Worm (Caenorhabditis elegans) whole organism, L3 larva: ENCODE measurements around the gene Y105C5B.18.

Experiments
- R02D3.7 ChIP-seq: fragments of 150-350 bp; optimal IDR thresholded peaks from 2 replicates; lab custom pipeline; 2014; ENCODE audit warnings: missing biosample characterization, missing genetic modification characterization
- ZK546.5 ChIP-seq: sonication (generic microtip); optimal IDR thresholded peaks from 2 replicates; lab custom pipeline; 2017; ENCODE audit warnings: missing biosample characterization, missing genetic modification characterization
- aly-2 ChIP-seq: fragments of 150-350 bp; optimal IDR thresholded peaks from 2 replicates; lab custom pipeline; 2014; ENCODE audit warnings: missing biosample characterization, missing genetic modification characterization
- ama-1 ChIP-seq: fragments of 150-350 bp; optimal IDR thresholded peaks from 2 replicates; lab custom pipeline; 2018
- ceh-16 ChIP-seq: sonication (generic microtip); optimal IDR thresholded peaks from 2 replicates; lab custom pipeline; 2017; ENCODE audit warnings: missing biosample characterization, missing genetic modification characterization
- ceh-28 ChIP-seq: fragments of 150-350 bp; optimal IDR thresholded peaks from 2 replicates; lab custom pipeline; 2014; ENCODE audit warnings: missing biosample characterization, missing genetic modification reagents, missing genetic modification characterization
- ceh-82 ChIP-seq: fragments of 150-350 bp; optimal IDR thresholded peaks from 2 replicates; lab custom pipeline; 2014; ENCODE audit warnings: missing biosample characterization, missing genetic modification characterization
- ceh-9 ChIP-seq: sonication (generic microtip); optimal IDR thresholded peaks from 2 replicates; lab custom pipeline; 2018; ENCODE audit warnings: missing biosample characterization, missing genetic modification characterization
- daf-12 ChIP-seq: fragments of 150-350 bp; optimal IDR thresholded peaks from 2 replicates; lab custom pipeline; 2014; ENCODE audit warnings: missing biosample characterization, missing genetic modification reagents, missing genetic modification characterization
- egl-27 ChIP-seq: sonication (generic microtip); optimal IDR thresholded peaks from 4 replicates; lab custom pipeline; 2017; ENCODE audit warnings: missing biosample characterization, missing genetic modification reagents, missing genetic modification characterization
- elt-2 ChIP-seq: sonication (generic microtip); optimal IDR thresholded peaks from 2 replicates; lab custom pipeline; 2016; ENCODE audit warnings: missing genetic modification reagents, mild to moderate bottlenecking, missing genetic modification characterization, missing compliant biosample characterization
- elt-3 ChIP-seq, 3 experiments: fragments of 150-350 bp in 1 of 3; sonication (generic microtip) in 2 of 3; optimal IDR thresholded peaks; 2 replicates in 2 of 3; 4 replicates in 1 of 3; lab custom pipeline; 2014 to 2017; ENCODE audit warnings: missing biosample characterization in 3 of 3, missing genetic modification characterization in 3 of 3
- eor-1 ChIP-seq, 2 experiments: fragments of 150-350 bp; optimal IDR thresholded peaks; 2 replicates each; lab custom pipeline; 2014 to 2018; ENCODE audit warnings: missing biosample characterization in 2 of 2, missing genetic modification characterization in 2 of 2
- fkh-10 ChIP-seq: sonication (generic microtip); optimal IDR thresholded peaks from 2 replicates; lab custom pipeline; 2017; ENCODE audit warnings: missing biosample characterization, missing genetic modification reagents, missing genetic modification characterization
- fkh-2 ChIP-seq: fragments of 150-350 bp; optimal IDR thresholded peaks from 2 replicates; lab custom pipeline; 2014; ENCODE audit warnings: missing biosample characterization, missing genetic modification reagents, missing genetic modification characterization
- fos-1 ChIP-seq: fragments of 150-350 bp; optimal IDR thresholded peaks from 2 replicates; lab custom pipeline; 2014; ENCODE audit warnings: missing biosample characterization, missing genetic modification characterization
- hmg-11 ChIP-seq: sonication (generic microtip); optimal IDR thresholded peaks from 2 replicates; lab custom pipeline; 2016; ENCODE audit warnings: missing genetic modification characterization, missing compliant biosample characterization
- jun-1 ChIP-seq: fragments of 150-350 bp; optimal IDR thresholded peaks from 2 replicates; lab custom pipeline; 2014; ENCODE audit warnings: missing biosample characterization, missing genetic modification reagents, missing genetic modification characterization
- lin-15B ChIP-seq: fragments of 150-350 bp; optimal IDR thresholded peaks from 2 replicates; lab custom pipeline; 2014; ENCODE audit warnings: missing biosample characterization, missing genetic modification characterization
- lin-39 ChIP-seq: fragments of 150-350 bp; optimal IDR thresholded peaks from 2 replicates; lab custom pipeline; 2018; ENCODE audit warnings: missing biosample characterization, missing genetic modification reagents, missing genetic modification characterization
- lsy-12 ChIP-seq: sonication (generic microtip); optimal IDR thresholded peaks from 2 replicates; lab custom pipeline; 2016; ENCODE audit warnings: mild to moderate bottlenecking, missing genetic modification characterization, missing compliant biosample characterization
- mdl-1 ChIP-seq: fragments of 150-350 bp; optimal IDR thresholded peaks from 2 replicates; lab custom pipeline; 2014; ENCODE audit warnings: missing biosample characterization, missing genetic modification characterization
- mml-1 ChIP-seq: fragments of 150-350 bp; sonication (generic microtip); optimal IDR thresholded peaks from 3 replicates; lab custom pipeline; 2014; ENCODE audit warnings: missing biosample characterization, missing genetic modification characterization
- nfya-1 ChIP-seq: sonication (generic microtip); optimal IDR thresholded peaks from 2 replicates; lab custom pipeline; 2017; ENCODE audit warnings: missing genetic modification characterization, mild to moderate bottlenecking, missing compliant biosample characterization, antibody characterized with exemption, moderate library complexity; ENCODE audit not compliant: insufficient read depth
- nhr-11 ChIP-seq: fragments of 150-350 bp; optimal IDR thresholded peaks from 2 replicates; lab custom pipeline; 2014; ENCODE audit warnings: missing biosample characterization, missing genetic modification characterization
- nhr-12 ChIP-seq: fragments of 150-350 bp; optimal IDR thresholded peaks from 2 replicates; lab custom pipeline; 2014; ENCODE audit warnings: missing biosample characterization, missing genetic modification characterization
- nhr-23 ChIP-seq: fragments of 150-350 bp; optimal IDR thresholded peaks from 2 replicates; lab custom pipeline; 2014; ENCODE audit warnings: missing biosample characterization, missing genetic modification reagents, missing genetic modification characterization
- nhr-237 ChIP-seq: fragments of 150-350 bp; optimal IDR thresholded peaks from 2 replicates; lab custom pipeline; 2014; ENCODE audit warnings: missing biosample characterization, missing genetic modification characterization
- nhr-25 ChIP-seq: sonication (generic microtip); optimal IDR thresholded peaks from 2 replicates; lab custom pipeline; 2017; ENCODE audit warnings: missing biosample characterization, missing genetic modification characterization
- nhr-28 ChIP-seq: fragments of 150-350 bp; optimal IDR thresholded peaks from 2 replicates; lab custom pipeline; 2014; ENCODE audit warnings: missing biosample characterization, missing genetic modification characterization
- nhr-43 ChIP-seq: sonication (generic microtip); optimal IDR thresholded peaks from 2 replicates; lab custom pipeline; 2016; ENCODE audit warnings: mild to moderate bottlenecking, missing genetic modification characterization, missing compliant biosample characterization; ENCODE audit not compliant: poor library complexity, severe bottlenecking
- nhr-67 ChIP-seq: fragments of 150-350 bp; optimal IDR thresholded peaks from 2 replicates; lab custom pipeline; 2014; ENCODE audit warnings: missing biosample characterization, missing genetic modification characterization
- nhr-76 ChIP-seq: fragments of 150-350 bp; sonication (generic microtip); optimal IDR thresholded peaks from 5 replicates; lab custom pipeline; 2014; ENCODE audit warnings: missing biosample characterization, missing genetic modification characterization
- nhr-77 ChIP-seq: fragments of 150-350 bp; optimal IDR thresholded peaks from 2 replicates; lab custom pipeline; 2014; ENCODE audit warnings: missing biosample characterization, missing genetic modification characterization
- pha-4 ChIP-seq: fragments of 150-350 bp; optimal IDR thresholded peaks from 2 replicates; lab custom pipeline; 2014; ENCODE audit warnings: missing biosample characterization, missing genetic modification reagents, missing genetic modification characterization
- pqm-1 ChIP-seq: fragments of 150-350 bp; optimal IDR thresholded peaks from 2 replicates; lab custom pipeline; 2017; ENCODE audit warnings: missing biosample characterization, missing genetic modification characterization, inconsistent platforms
- sea-2 ChIP-seq: fragments of 150-350 bp; sonication (generic microtip); optimal IDR thresholded peaks from 4 replicates; lab custom pipeline; 2014; ENCODE audit warnings: missing biosample characterization, missing genetic modification reagents, missing genetic modification characterization
- skn-1 ChIP-seq: fragments of 150-350 bp; optimal IDR thresholded peaks from 2 replicates; lab custom pipeline; 2014; ENCODE audit warnings: missing biosample characterization, missing genetic modification characterization
- snpc-4 ChIP-seq: fragments of 150-350 bp; optimal IDR thresholded peaks from 2 replicates; lab custom pipeline; 2014; ENCODE audit warnings: missing biosample characterization, missing genetic modification characterization
- tbx-2 ChIP-seq: sonication (generic microtip); optimal IDR thresholded peaks from 2 replicates; lab custom pipeline; 2016; ENCODE audit warnings: mild to moderate bottlenecking, missing genetic modification characterization, missing compliant biosample characterization
- unc-39 ChIP-seq: sonication (generic microtip); optimal IDR thresholded peaks from 4 replicates; lab custom pipeline; 2017; ENCODE audit warnings: missing biosample characterization, missing genetic modification characterization
- unc-62 ChIP-seq: fragments of 150-350 bp; sonication (generic microtip); optimal IDR thresholded peaks from 4 replicates; lab custom pipeline; 2014; ENCODE audit warnings: missing biosample characterization, missing genetic modification reagents, missing genetic modification characterization
- zag-1 ChIP-seq: fragments of 150-350 bp; optimal IDR thresholded peaks from 2 replicates; lab custom pipeline; 2014; ENCODE audit warnings: missing biosample characterization, missing genetic modification characterization
- ztf-4 ChIP-seq: fragments of 150-350 bp; optimal IDR thresholded peaks from 2 replicates; lab custom pipeline; 2014; ENCODE audit warnings: missing biosample characterization, missing genetic modification characterization

Y105C5B.18 gene

ce11 chrIV:15930281-15930680 lies 34.1 kb upstream of the Y105C5B.18 start, which contains the start of gene Y105C5B.9:
Gene Y105C5B.9, plus strand, starts transcription at chrIV:15930581.
- TF ChIP-seq lin-39 (tag; lab: Kevin White, UChicago) (no peak), fos-1 (no peak), pha-4 (tag; lab: Kevin White, UChicago) (no peak), ceh-16 (no peak), zag-1 (no peak), jun-1 (tag; lab: Kevin White, UChicago) (no peak), lsy-12 (tag; lab: Kevin White, UChicago) (no peak)

DNA sequence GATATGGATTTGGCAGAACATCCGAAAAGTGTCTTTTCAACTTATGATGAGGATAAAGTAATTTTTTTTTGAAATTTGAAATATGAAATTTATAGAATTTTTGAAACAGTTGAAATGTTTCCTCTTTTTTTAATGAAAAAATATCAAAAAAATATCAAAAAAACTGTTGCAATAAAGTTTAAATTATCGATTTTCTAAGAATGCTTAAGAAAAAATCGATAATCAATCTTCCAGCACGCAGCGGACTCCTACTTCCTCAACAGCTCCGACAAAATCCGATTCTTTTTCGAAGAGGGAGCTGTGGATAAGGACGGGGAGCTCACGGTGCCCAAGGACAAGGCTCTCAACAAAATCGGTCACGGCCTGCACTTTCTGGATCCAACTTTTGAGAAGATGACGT lies 33.7 kb upstream of the Y105C5B.18 start:
- no peak for TF ChIP-seq fkh-2 (tag; lab: Kevin White, UChicago)
- no peak for TF ChIP-seq ceh-16
- TF ChIP-seq ceh-28: peak; percentile 80
- no peak for TF ChIP-seq nfya-1 (tag; lab: Kevin White, UChicago)
- no peak for TF ChIP-seq nhr-25 (tag; lab: Kevin White, UChicago)
- no peak for TF ChIP-seq skn-1 (tag; lab: Kevin White, UChicago)

DNA sequence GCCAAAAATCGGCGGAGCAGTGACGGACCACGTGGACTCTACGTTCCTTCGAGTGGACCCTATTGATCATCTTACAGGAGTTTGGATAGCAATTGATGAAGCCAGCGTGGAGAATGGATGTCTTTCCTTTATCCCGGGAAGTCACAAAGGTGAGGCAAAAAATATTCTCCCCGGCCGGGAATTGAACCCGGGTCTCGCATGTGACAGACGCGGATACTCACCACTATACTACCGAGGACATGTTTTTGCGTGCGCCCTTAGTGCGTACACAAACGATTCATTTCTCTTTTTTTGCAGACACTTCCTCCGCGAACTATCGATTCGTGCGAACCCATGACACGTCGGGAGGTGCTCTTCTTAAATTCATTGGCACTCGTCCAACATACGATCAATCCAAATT lies 33.2 kb upstream of the Y105C5B.18 start:
- peak; percentile 11 for TF ChIP-seq nfya-1 (tag; lab: Kevin White, UChicago)
- TF ChIP-seq hmg-11: peak; percentile 46
- no peak for TF ChIP-seq mdl-1 (tag; lab: Kevin White, UChicago)
- peak; percentile 52 for TF ChIP-seq snpc-4 (tag; lab: Kevin White, UChicago)
- no peak for TF ChIP-seq ceh-28
- no peak for TF ChIP-seq ztf-4 (tag; lab: Kevin White, UChicago)
- TF ChIP-seq aly-2 (tag; lab: Kevin White, UChicago): no peak
- TF ChIP-seq ceh-82 (tag; lab: Kevin White, UChicago): no peak
- TF ChIP-seq R02D3.7 (tag; lab: Kevin White, UChicago): no peak
- TF ChIP-seq nhr-23: no peak
- TF ChIP-seq pqm-1: peak; percentile 2
- TF ChIP-seq ceh-9 (tag; lab: Kevin White, UChicago): no peak
- no peak for TF ChIP-seq nhr-28 (tag; lab: Kevin White, UChicago)
- no peak for TF ChIP-seq nhr-67 (tag; lab: Kevin White, UChicago)
- no peak for TF ChIP-seq lin-15B
- TF ChIP-seq nhr-11 (tag; lab: Kevin White, UChicago): no peak
- TF ChIP-seq elt-2 (tag; lab: Kevin White, UChicago): peak; percentile 34
- no peak for TF ChIP-seq lsy-12 (tag; lab: Kevin White, UChicago)

DNA sequence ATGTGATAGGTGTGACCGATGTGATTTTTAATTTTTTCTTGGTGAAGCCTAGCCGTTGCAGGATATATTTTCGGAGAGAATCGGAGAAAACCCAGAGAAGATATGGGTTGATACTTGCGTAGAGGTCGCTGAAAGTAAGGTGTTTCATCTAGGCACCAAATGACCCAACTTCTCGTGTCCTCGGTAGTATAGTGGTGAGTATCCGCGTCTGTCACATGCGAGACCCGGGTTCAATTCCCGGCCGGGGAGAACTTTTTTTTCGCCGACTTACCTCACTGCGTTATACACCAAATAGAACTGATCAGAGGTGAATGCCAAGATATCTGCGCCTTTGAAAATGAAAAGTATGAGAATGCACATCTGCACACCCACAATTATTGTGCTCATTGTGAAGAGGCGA lies 32.6 kb upstream of the Y105C5B.18 start:
- no peak for TF ChIP-seq pha-4 (tag; lab: Kevin White, UChicago)
- no peak for TF ChIP-seq nhr-28 (tag; lab: Kevin White, UChicago)
- no peak for TF ChIP-seq ceh-28
- peak; percentile 10 for TF ChIP-seq nhr-25 (tag; lab: Kevin White, UChicago)
- peak; percentile 24 for TF ChIP-seq elt-2 (tag; lab: Kevin White, UChicago)
- TF ChIP-seq tbx-2 (tag; lab: Kevin White, UChicago): peak; percentile 37
- no peak for TF ChIP-seq nhr-77 (tag; lab: Kevin White, UChicago)
- no peak for TF ChIP-seq ztf-4 (tag; lab: Kevin White, UChicago)
- no peak for TF ChIP-seq mdl-1 (tag; lab: Kevin White, UChicago)
- no peak for TF ChIP-seq daf-12 (tag; lab: Kevin White, UChicago)
- TF ChIP-seq nhr-43 (tag; lab: Kevin White, UChicago): no peak
- TF ChIP-seq nhr-12 (tag; lab: Kevin White, UChicago): no peak
- TF ChIP-seq unc-39 (tag; lab: Kevin White, UChicago): no peak
- TF ChIP-seq nhr-237 (tag; lab: Kevin White, UChicago): no peak
- no peak for TF ChIP-seq nhr-76 (tag; lab: Kevin White, UChicago)
- TF ChIP-seq ceh-9 (tag; lab: Kevin White, UChicago): no peak
- no peak for TF ChIP-seq zag-1
- TF ChIP-seq nhr-11 (tag; lab: Kevin White, UChicago): no peak
- no peak for TF ChIP-seq ZK546.5 (tag; lab: Kevin White, UChicago)
- TF ChIP-seq nhr-67 (tag; lab: Kevin White, UChicago): no peak
- TF ChIP-seq jun-1 (tag; lab: Kevin White, UChicago): no peak
- TF ChIP-seq nfya-1 (tag; lab: Kevin White, UChicago): peak; percentile 13
- peak; percentile 11 for TF ChIP-seq hmg-11
- TF ChIP-seq unc-62 (GFP tag; lab: Kevin White, UChicago): no peak
- no peak for TF ChIP-seq fkh-10 (GFP tag; lab: Kevin White, UChicago)
- TF ChIP-seq mml-1 (tag; lab: Kevin White, UChicago): no peak
- peak; percentile 35 for TF ChIP-seq snpc-4 (tag; lab: Kevin White, UChicago)
- TF ChIP-seq ama-1: no peak
- no peak for TF ChIP-seq ceh-16
- TF ChIP-seq ceh-82 (tag; lab: Kevin White, UChicago): no peak
- no peak for TF ChIP-seq eor-1 (tag; optimal IDR thresholded peaks at IDR 0.05; lab: Kevin White, UChicago)
- TF ChIP-seq aly-2 (tag; lab: Kevin White, UChicago): no peak
- no peak for TF ChIP-seq fos-1
- no peak for TF ChIP-seq lsy-12 (tag; lab: Kevin White, UChicago)
- TF ChIP-seq egl-27: no peak
- no peak for TF ChIP-seq elt-3 (tag; optimal IDR thresholded peaks at IDR 0.05; lab: Kevin White, UChicago)
- TF ChIP-seq fkh-2 (tag; lab: Kevin White, UChicago): no peak
- no peak for TF ChIP-seq pqm-1
- TF ChIP-seq R02D3.7 (tag; lab: Kevin White, UChicago): no peak
- peak; percentile 3 for TF ChIP-seq nhr-23
- peak; percentile 38 for TF ChIP-seq lin-39 (tag; lab: Kevin White, UChicago)
- TF ChIP-seq sea-2 (GFP tag; lab: Kevin White, UChicago): no peak
